Worm (Caenorhabditis elegans) whole organism, L1 larva: Measurements from ENCODE around the gene dpy-3.

ENCODE experiments used
- irx-1 ChIP-seq: sonication (generic microtip); optimal IDR thresholded peaks from 2 replicates; lab custom pipeline; 2016; ENCODE audit warnings: missing genetic modification characterization, missing compliant biosample characterization
- sox-4 ChIP-seq: sonication (generic microtip); optimal IDR thresholded peaks from 2 replicates; lab custom pipeline; 2016; ENCODE audit warnings: missing genetic modification characterization, missing compliant biosample characterization

ce11 chrX:2164751-2165150 lies 19.3 kb upstream of the dpy-3 start, which contains the start of gene F48B9.3:
- TF ChIP-seq sox-4 (tag; lab: Kevin White, UChicago) (no peak), irx-1 (tag; lab: Kevin White, UChicago) (no peak)
